Worm (Caenorhabditis elegans): Measurements from ENCODE around the gene R193.1.
A peak's percentile ranks its signal among the peaks of the same experiment; 100 is the strongest.

Gene R193.1

DNA sequence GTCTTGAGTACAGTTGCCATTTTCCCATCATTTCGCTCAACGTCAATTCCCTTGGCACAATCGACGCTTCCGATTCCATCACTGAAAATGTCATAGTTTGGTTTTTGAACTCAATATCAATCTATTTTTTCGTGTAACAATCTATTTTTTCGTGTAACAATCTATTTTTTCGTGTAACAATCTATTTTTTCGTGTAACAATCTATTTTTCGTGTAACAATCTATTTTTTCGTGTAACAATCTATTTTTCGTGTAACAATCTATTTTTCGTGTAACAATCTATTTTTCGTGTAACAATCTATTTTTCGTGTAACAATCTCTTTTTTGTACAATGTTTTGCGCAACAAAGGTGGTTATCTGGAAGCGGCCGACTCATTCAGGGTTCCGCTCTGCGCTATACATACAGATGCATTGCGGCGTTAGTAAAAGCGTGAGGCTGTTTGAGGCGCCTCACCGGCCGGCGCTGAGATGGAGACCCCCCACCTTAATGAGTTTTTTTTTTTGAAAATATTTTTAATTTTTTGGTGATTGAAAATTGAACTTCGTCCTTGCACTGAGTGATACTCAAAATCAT is 40.5 kb downstream of the R193.1 start:
- 0 out of 2 replicates have a peak, but pooled peaks have one; percentile 7 for TF ChIP-seq klf-2 (GFP tag; conservative IDR thresholded peaks at IDR 0.05)

DNA sequence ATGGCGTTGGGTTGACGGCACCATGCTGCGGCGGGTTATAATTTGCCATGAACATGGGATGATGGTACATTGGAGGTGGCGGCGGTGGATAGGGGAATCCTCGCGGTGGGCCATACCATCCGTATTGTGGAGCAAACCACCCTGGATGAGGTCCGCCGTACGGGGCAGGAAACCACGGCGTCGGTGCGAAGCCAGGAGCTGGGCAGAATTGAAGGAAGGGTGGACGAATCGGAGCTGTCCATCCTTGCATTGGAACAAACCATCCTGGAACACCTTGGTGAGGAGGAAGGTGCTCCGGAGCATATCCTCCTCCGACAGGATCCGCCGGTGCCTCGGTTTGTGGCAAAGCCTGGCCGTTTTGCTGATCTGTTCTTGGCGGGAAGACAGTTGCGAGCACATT is 47.9 kb downstream of the R193.1 start:
- no peak for TF ChIP-seq klf-2 (GFP tag; conservative IDR thresholded peaks at IDR 0.05)
- TF ChIP-seq ztf-23 (GFP tag; IDR thresholded peaks at IDR 0.05), result no peak
- no peak for TF ChIP-seq flt-1 (GFP tag; IDR thresholded peaks at IDR 0.05)
- no peak for TF ChIP-seq T22C8.4 (GFP tag; IDR thresholded peaks at IDR 0.05)
- no peak for TF ChIP-seq ztf-29 (GFP tag; IDR thresholded peaks at IDR 0.05)
- TF ChIP-seq med-1 (GFP tag; optimal IDR thresholded peaks at IDR 0.05; ENCODE audit: insufficient read depth), result no peak
